Fruit fly (Drosophila melanogaster) whole organism, embryonic: Measurements from ENCODE around the gene CG15916.

ENCODE experiments used
- Ada2b ChIP-seq: fragments of 200-800 bp; sonication (Bioruptor generic); IDR thresholded peaks from 2 replicates; pipeline ENCODE4 v1.3.6; 2022; ENCODE audit warnings: missing biosample characterization, missing genetic modification characterization
- Antp ChIP-seq: fragments of 200-800 bp; sonication (Bioruptor generic); optimal IDR thresholded peaks from 3 replicates; lab custom pipeline; 2016; ENCODE audit warnings: missing biosample characterization, missing genetic modification characterization
- Awh ChIP-seq: fragments of 200-800 bp; sonication (Bioruptor generic); IDR thresholded peaks from 2 replicates; pipeline ENCODE4, ENCODE4 v1.3.6; 2022; ENCODE audit warnings: missing biosample characterization, missing genetic modification characterization
- B-H2 ChIP-seq: fragments of 200-800 bp; sonication (Bioruptor generic); optimal IDR thresholded peaks from 2 replicates; lab custom pipeline; 2018; ENCODE audit warnings: missing biosample characterization, mild to moderate bottlenecking, missing genetic modification characterization
- CG10267 ChIP-seq: fragments of 200-800 bp; sonication (Bioruptor generic); optimal IDR thresholded peaks from 2 replicates; lab custom pipeline; 2018; ENCODE audit warnings: missing biosample characterization, mild to moderate bottlenecking, missing genetic modification characterization, moderate library complexity
- CG10543 ChIP-seq: fragments of 200-800 bp; sonication (Bioruptor generic); optimal IDR thresholded peaks from 3 replicates; lab custom pipeline; 2017; ENCODE audit warnings: missing biosample characterization, mild to moderate bottlenecking, missing genetic modification characterization, moderate library complexity
- CG10654 ChIP-seq: fragments of 200-800 bp; sonication (Bioruptor generic); optimal IDR thresholded peaks from 2 replicates; lab custom pipeline; 2016; ENCODE audit warnings: missing biosample characterization, missing genetic modification characterization
- CG11085 ChIP-seq: fragments of 200-800 bp; sonication (Bioruptor generic); IDR thresholded peaks from 2 replicates; pipeline ENCODE4 v1.3.6; 2022; ENCODE audit warnings: missing biosample characterization, missing genetic modification characterization
- CG14441 ChIP-seq: fragments of 200-800 bp; sonication (Bioruptor generic); IDR thresholded peaks from 2 replicates; pipeline ENCODE4 v1.3.6; 2022; ENCODE audit warnings: missing biosample characterization, missing genetic modification characterization
- CG15479 ChIP-seq: fragments of 200-800 bp; sonication (Bioruptor generic); optimal IDR thresholded peaks from 3 replicates; lab custom pipeline; 2019; ENCODE audit warnings: missing biosample characterization, mild to moderate bottlenecking, missing genetic modification characterization, moderate library complexity
- CG16863 ChIP-seq: fragments of 200-800 bp; sonication (Bioruptor generic); optimal IDR thresholded peaks from 3 replicates; lab custom pipeline; 2016; ENCODE audit warnings: missing biosample characterization, missing genetic modification characterization
- CG17568 ChIP-seq: fragments of 200-800 bp; sonication (Bioruptor generic); optimal IDR thresholded peaks from 2 replicates; lab custom pipeline; 2018; ENCODE audit warnings: missing biosample characterization, mild to moderate bottlenecking, missing genetic modification characterization, moderate library complexity
- CG2199 ChIP-seq: fragments of 200-800 bp; sonication (Bioruptor generic); IDR thresholded peaks from 3 replicates; pipeline ENCODE4 v1.3.6; 2022; ENCODE audit warnings: missing biosample characterization, missing genetic modification characterization
- CG33213 ChIP-seq: fragments of 200-800 bp; sonication (Bioruptor generic); optimal IDR thresholded peaks from 3 replicates; lab custom pipeline; 2016; ENCODE audit warnings: missing biosample characterization, missing genetic modification characterization
- CG33557 ChIP-seq: fragments of 200-800 bp; sonication (Bioruptor generic); optimal IDR thresholded peaks from 2 replicates; lab custom pipeline; 2019; ENCODE audit warnings: missing biosample characterization, mild to moderate bottlenecking, missing genetic modification characterization, moderate library complexity
- CG3838 ChIP-seq: fragments of 200-800 bp; sonication (Bioruptor generic); optimal IDR thresholded peaks from 3 replicates; lab custom pipeline; 2016; ENCODE audit warnings: missing biosample characterization, missing genetic modification characterization
- CG4282 ChIP-seq: fragments of 200-800 bp; sonication (Bioruptor generic); optimal IDR thresholded peaks from 2 replicates; lab custom pipeline; 2016; ENCODE audit warnings: missing biosample characterization, missing genetic modification characterization
- CG6254 ChIP-seq: fragments of 200-800 bp; sonication (Bioruptor generic); optimal IDR thresholded peaks from 3 replicates; lab custom pipeline; 2017; ENCODE audit warnings: mild to moderate bottlenecking, missing biosample characterization, missing genetic modification reagents, missing genetic modification characterization
- CG7987 ChIP-seq: fragments of 200-800 bp; sonication (Bioruptor generic); optimal IDR thresholded peaks from 2 replicates; lab custom pipeline; 2018; ENCODE audit warnings: missing biosample characterization, mild to moderate bottlenecking, missing genetic modification characterization, moderate library complexity
- CG9609 ChIP-seq: fragments of 200-800 bp; sonication (Bioruptor generic); optimal IDR thresholded peaks from 3 replicates; lab custom pipeline; 2016; ENCODE audit warnings: missing biosample characterization, missing genetic modification characterization
- Dref ChIP-seq: fragments of 200-800 bp; sonication (Bioruptor generic); IDR thresholded peaks from 2 replicates; pipeline ENCODE4 v1.3.6; 2022; ENCODE audit warnings: missing biosample characterization, missing genetic modification characterization
- Drgx ChIP-seq: fragments of 200-800 bp; sonication (Bioruptor generic); IDR thresholded peaks from 2 replicates; pipeline ENCODE4 v1.3.6; 2022; ENCODE audit warnings: missing biosample characterization, missing genetic modification characterization
- HLH4C ChIP-seq: fragments of 200-800 bp; sonication (Bioruptor generic); IDR thresholded peaks from 3 replicates; pipeline ENCODE4 v1.3.6; 2022; ENCODE audit warnings: missing biosample characterization, missing genetic modification characterization; ENCODE audit not compliant: partially characterized antibody
- Hr51 ChIP-seq, 2 experiments: fragments of 200-800 bp; sonication (Bioruptor generic); optimal IDR thresholded peaks; 2 replicates in 1 of 2; 3 replicates in 1 of 2; lab custom pipeline; 2016 to 2018; ENCODE audit warnings: missing biosample characterization in 2 of 2, missing genetic modification characterization in 2 of 2, mild to moderate bottlenecking in 1 of 2, moderate library complexity in 1 of 2
- Lpt ChIP-seq: fragments of >200 bp; optimal IDR thresholded peaks from 2 replicates; lab custom pipeline; 2018; ENCODE audit warnings: missing biosample characterization, missing genetic modification characterization
- MTF-1 ChIP-seq: fragments of 200-800 bp; sonication (Bioruptor generic); optimal IDR thresholded peaks from 2 replicates; lab custom pipeline; 2018; ENCODE audit warnings: missing biosample characterization, mild to moderate bottlenecking, missing genetic modification characterization, borderline replicate concordance
- NK7.1 ChIP-seq: fragments of 200-800 bp; sonication (Bioruptor generic); optimal IDR thresholded peaks from 3 replicates; lab custom pipeline; 2016; ENCODE audit warnings: missing biosample characterization, missing genetic modification characterization
- Taf1 ChIP-seq: fragments of 200-800 bp; sonication (Bioruptor generic); IDR thresholded peaks from 2 replicates; pipeline ENCODE4 v1.3.6; 2022; ENCODE audit warnings: missing biosample characterization, missing genetic modification characterization
- Trl ChIP-seq, 3 experiments: fragments of >200 bp in 2 of 3; fragments of 200-800 bp in 1 of 3; sonication (Bioruptor generic) in 1 of 3; optimal IDR thresholded peaks; 2 replicates in 1 of 3; 3 replicates in 2 of 3; lab custom pipeline; 2016 to 2017; ENCODE audit warnings: missing biosample characterization in 1 of 3, missing genetic modification characterization in 1 of 3
- YL-1 ChIP-seq: fragments of 200-800 bp; sonication (Bioruptor generic); optimal IDR thresholded peaks from 3 replicates; lab custom pipeline; 2017; ENCODE audit warnings: missing biosample characterization, mild to moderate bottlenecking, missing genetic modification characterization
- ase ChIP-seq: fragments of 200-800 bp; sonication (Bioruptor generic); IDR thresholded peaks from 3 replicates; pipeline ENCODE4 v1.3.6; 2022; ENCODE audit warnings: missing biosample characterization, missing genetic modification characterization
- bbx ChIP-seq: fragments of 200-800 bp; sonication (Bioruptor generic); IDR thresholded peaks from 2 replicates; pipeline ENCODE4 v1.3.6; 2022; ENCODE audit warnings: missing biosample characterization, missing genetic modification characterization; ENCODE audit not compliant: partially characterized antibody
- cas ChIP-seq: fragments of 200-800 bp; sonication (Bioruptor generic); IDR thresholded peaks from 2 replicates; pipeline ENCODE4 v1.3.6; 2022; ENCODE audit warnings: missing biosample characterization, missing genetic modification characterization
- ci ChIP-seq: fragments of 200-800 bp; sonication (Bioruptor generic); IDR thresholded peaks from 3 replicates; pipeline ENCODE4 v1.3.6; 2022; ENCODE audit warnings: missing biosample characterization, missing genetic modification characterization
- corto ChIP-seq: fragments of 200-800 bp; sonication (Bioruptor generic); optimal IDR thresholded peaks from 2 replicates; lab custom pipeline; 2016; ENCODE audit warnings: missing biosample characterization, mild to moderate bottlenecking, missing genetic modification characterization, moderate library complexity
- dimm ChIP-seq: fragments of 200-800 bp; sonication (Bioruptor generic); IDR thresholded peaks from 2 replicates; pipeline ENCODE4 v1.3.6; 2022; ENCODE audit warnings: missing biosample characterization, missing genetic modification characterization
- dmrt11E ChIP-seq: fragments of 200-800 bp; sonication (Bioruptor generic); optimal IDR thresholded peaks from 3 replicates; lab custom pipeline; 2018; ENCODE audit warnings: missing biosample characterization, mild to moderate bottlenecking, missing genetic modification characterization, moderate library complexity
- fd96Cb ChIP-seq: fragments of 200-800 bp; sonication (Bioruptor generic); optimal IDR thresholded peaks from 2 replicates; lab custom pipeline; 2018; ENCODE audit warnings: missing biosample characterization, mild to moderate bottlenecking, missing genetic modification characterization, moderate library complexity
- gt ChIP-seq: fragments of 200-800 bp; sonication (Bioruptor generic); IDR thresholded peaks from 2 replicates; pipeline ENCODE4 v1.3.6; 2022; ENCODE audit warnings: missing biosample characterization, missing genetic modification characterization
- ham ChIP-seq: fragments of 200-800 bp; sonication (Bioruptor generic); IDR thresholded peaks from 2 replicates; pipeline ENCODE4 v1.3.6; 2022; ENCODE audit warnings: missing biosample characterization, missing genetic modification characterization
- jumu ChIP-seq: fragments of 200-800 bp; sonication (Bioruptor generic); optimal IDR thresholded peaks from 3 replicates; lab custom pipeline; 2016; ENCODE audit warnings: missing biosample characterization, missing genetic modification characterization
- kah ChIP-seq: fragments of 200-800 bp; sonication (Bioruptor generic); optimal IDR thresholded peaks from 2 replicates; lab custom pipeline; 2018; ENCODE audit warnings: missing biosample characterization, mild to moderate bottlenecking, missing genetic modification characterization
- ken ChIP-seq: fragments of 200-800 bp; sonication (Bioruptor generic); IDR thresholded peaks from 3 replicates; pipeline ENCODE4 v1.3.6; 2022; ENCODE audit warnings: missing biosample characterization, missing genetic modification characterization
- klu ChIP-seq: fragments of 200-800 bp; sonication (Bioruptor generic); IDR thresholded peaks from 2 replicates; pipeline ENCODE4 v1.3.6; 2022; ENCODE audit warnings: missing biosample characterization, missing genetic modification characterization
- mam ChIP-seq: fragments of 200-800 bp; sonication (Bioruptor generic); optimal IDR thresholded peaks from 3 replicates; lab custom pipeline; 2016; ENCODE audit warnings: missing biosample characterization, missing genetic modification characterization
- oc ChIP-seq: fragments of 200-800 bp; sonication (Bioruptor generic); optimal IDR thresholded peaks from 2 replicates; lab custom pipeline; 2018; ENCODE audit warnings: missing biosample characterization, mild to moderate bottlenecking, missing genetic modification characterization, moderate library complexity
- sens-2 ChIP-seq: fragments of 200-800 bp; sonication (Bioruptor generic); IDR thresholded peaks from 2 replicates; pipeline ENCODE4 v1.3.6; 2022; ENCODE audit warnings: missing biosample characterization, missing genetic modification characterization
- slou ChIP-seq: fragments of 200-800 bp; sonication (Bioruptor generic); optimal IDR thresholded peaks from 3 replicates; lab custom pipeline; 2016; ENCODE audit warnings: missing biosample characterization, missing genetic modification characterization
- tna ChIP-seq: fragments of 200-800 bp; sonication (Bioruptor generic); IDR thresholded peaks from 2 replicates; pipeline ENCODE4 v1.3.6; 2022; ENCODE audit warnings: missing biosample characterization, missing genetic modification characterization; ENCODE audit not compliant: partially characterized antibody
- zf30C ChIP-seq: fragments of 200-800 bp; sonication (Bioruptor generic); optimal IDR thresholded peaks from 3 replicates; lab custom pipeline; 2018; ENCODE audit warnings: missing biosample characterization, mild to moderate bottlenecking, missing genetic modification characterization

CG15916 gene

dm6 chrX:15867863-15868262 lies 22.5 kb upstream of the CG15916 start, which contains the start of gene Gapdh2 (continued):
- peak; percentile 97; the same call in 1 of the 2 replicates for TF ChIP-seq ham (GFP tag; lab: Robert Waterston, UW)
- TF ChIP-seq jumu = peak; percentile 90
- TF ChIP-seq CG15479 (GFP tag; lab: Kevin White, UChicago) = peak; percentile 10
- peak; percentile 99 for TF ChIP-seq CG14441
- peak; percentile 98 for TF ChIP-seq CG11085 (GFP tag; lab: Robert Waterston, UW)
- TF ChIP-seq sens-2 (GFP tag; lab: Robert Waterston, UW) = peak; percentile 99
- TF ChIP-seq fd96Cb = peak; percentile 99
- peak; percentile 96 for TF ChIP-seq slou (GFP tag; lab: Kevin White, UChicago)
- TF ChIP-seq CG4282 = peak; percentile 86
- no peak; the same call in 1 of the 2 replicates for TF ChIP-seq bbx (GFP tag; lab: Robert Waterston, UW)
- TF ChIP-seq cas (GFP tag; lab: Robert Waterston, UW) = peak; percentile 99
- TF ChIP-seq CG6254 = peak; percentile 96
- peak; percentile 95 to 100 for TF ChIP-seq Hr51 (GFP tag; optimal IDR thresholded peaks at IDR 0.05; lab: Kevin White, UChicago)
- peak; percentile 100 for TF ChIP-seq CG10543 (GFP tag; lab: Kevin White, UChicago)
- TF ChIP-seq HLH4C (GFP tag; lab: Robert Waterston, UW) = no peak
- TF ChIP-seq CG7987 (GFP tag; lab: Kevin White, UChicago) = peak; percentile 98
- TF ChIP-seq CG10654 (GFP tag; lab: Kevin White, UChicago) = peak; percentile 98
- peak; percentile 100 for TF ChIP-seq ci (GFP tag; lab: Robert Waterston, UW)
- peak; percentile 99 for TF ChIP-seq Awh (GFP tag; lab: Robert Waterston, UW)
- TF ChIP-seq ken (GFP tag; lab: Robert Waterston, UW) = peak; percentile 98; the same call in 2 of the 3 replicates
- peak; percentile 97 for TF ChIP-seq mam (GFP tag; lab: Kevin White, UChicago)
- no peak for TF ChIP-seq Lpt
- TF ChIP-seq Ada2b (GFP tag; lab: Robert Waterston, UW) = peak; percentile 99
- TF ChIP-seq Antp (GFP tag; lab: Kevin White, UChicago) = peak; percentile 89
- TF ChIP-seq tna (GFP tag; lab: Robert Waterston, UW) = no peak
- peak; percentile 100 for TF ChIP-seq oc
- peak; percentile 99 for TF ChIP-seq YL-1 (GFP tag; lab: Kevin White, UChicago)
- TF ChIP-seq dimm (GFP tag; lab: Robert Waterston, UW) = peak; percentile 96
- TF ChIP-seq klu (GFP tag; lab: Robert Waterston, UW) = peak; percentile 97; the same call in 1 of the 2 replicates
- TF ChIP-seq CG2199 = peak; percentile 98
- peak; percentile 97 for TF ChIP-seq NK7.1 (GFP tag; lab: Kevin White, UChicago)
- peak; percentile 100 for TF ChIP-seq Drgx
- peak; percentile 92 for TF ChIP-seq CG9609 (GFP tag; lab: Kevin White, UChicago)
- peak; percentile 66 for TF ChIP-seq dmrt11E
- peak; percentile 98 for TF ChIP-seq MTF-1 (GFP tag; lab: Kevin White, UChicago)
- TF ChIP-seq CG33557 (GFP tag; lab: Kevin White, UChicago) = peak; percentile 90
- peak; percentile 97 for TF ChIP-seq CG3838 (GFP tag; lab: Kevin White, UChicago)
- peak; percentile 95 for TF ChIP-seq CG16863
- peak; percentile 100 for TF ChIP-seq corto (GFP tag; lab: Kevin White, UChicago)
- peak; percentile 99 for TF ChIP-seq ase (GFP tag; lab: Robert Waterston, UW)
- TF ChIP-seq CG33213 = peak; percentile 96
- TF ChIP-seq kah = peak; percentile 99
- TF ChIP-seq Taf1 = peak; percentile 98
- no peak; the same call in none of the 2 replicates for TF ChIP-seq gt (GFP tag; lab: Robert Waterston, UW)
- TF ChIP-seq CG17568 (GFP tag; lab: Kevin White, UChicago) = peak; percentile 99
- peak; percentile 79 for TF ChIP-seq zf30C
- TF ChIP-seq B-H2 = peak; percentile 100
- peak; percentile 98 for TF ChIP-seq CG10267 (tag; lab: Kevin White, UChicago)
- peak; percentile 35 to 79 for TF ChIP-seq Trl (optimal IDR thresholded peaks at IDR 0.05; lab: Kevin White, UChicago)
- peak; percentile 95 for TF ChIP-seq Trl (GFP tag; optimal IDR thresholded peaks at IDR 0.05; lab: Kevin White, UChicago)
- peak; percentile 44 for TF ChIP-seq Dref (GFP tag; lab: Robert Waterston, UW)
